Fruit fly (Drosophila melanogaster): Measurements from ENCODE around the gene nAChRalpha6.
A peak's percentile ranks its signal among the peaks of the same experiment; 100 is the strongest.

dm6 chr2L:9894871-9895364, 8.9 kb upstream of the nAChRalpha6 start, which contains the start of gene Bka:
- TF ChIP-seq cic (GFP tag; optimal IDR thresholded peaks at IDR 0.05) (peak; percentile 19), kay (GFP tag; ENCODE audit: borderline replicate concordance) (no peak), CG33017 (tag; optimal IDR thresholded peaks at IDR 0.05) (peak; percentile 71), Clk (GFP tag; optimal IDR thresholded peaks at IDR 0.05) (no peak), Hr96 (GFP tag; optimal IDR thresholded peaks at IDR 0.05) (peak; percentile 44), Crg-1 (GFP tag; optimal IDR thresholded peaks at IDR 0.05) (peak; percentile 69), Mnt (GFP tag; optimal IDR thresholded peaks at IDR 0.05) (peak; percentile 100), ovo (GFP tag; optimal IDR thresholded peaks at IDR 0.05) (peak; percentile 18), pad (GFP tag; optimal IDR thresholded peaks at IDR 0.05) (peak; percentile 48)

All from whole organism, adult.